Fruit fly (Drosophila melanogaster) whole organism, embryonic: ENCODE data around the gene Ugt37C2.

Experiments used
- Blimp-1 ChIP-seq: fragments of 200-800 bp; sonication (Bioruptor generic); optimal IDR thresholded peaks from 3 replicates; lab custom pipeline; 2018; ENCODE audit warnings: missing biosample characterization, missing genetic modification characterization, mild to moderate bottlenecking, moderate library complexity, missing genetic modification reagents
- CG10543 ChIP-seq: fragments of 200-800 bp; sonication (Bioruptor generic); optimal IDR thresholded peaks from 3 replicates; lab custom pipeline; 2017; ENCODE audit warnings: missing biosample characterization, mild to moderate bottlenecking, missing genetic modification characterization, moderate library complexity
- CG11398 ChIP-seq: fragments of 200-800 bp; sonication (Bioruptor generic); optimal IDR thresholded peaks from 2 replicates; lab custom pipeline; 2016; ENCODE audit warnings: missing biosample characterization, missing genetic modification characterization
- CG11560 ChIP-seq: fragments of 200-800 bp; sonication (Bioruptor generic); IDR thresholded peaks from 3 replicates; pipeline ENCODE4 v1.3.6; 2022; ENCODE audit warnings: missing biosample characterization, missing genetic modification characterization
- CG12769 ChIP-seq: fragments of 200-800 bp; sonication (Bioruptor generic); optimal IDR thresholded peaks from 2 replicates; lab custom pipeline; 2019; ENCODE audit warnings: missing biosample characterization, mild to moderate bottlenecking, missing genetic modification characterization, moderate library complexity
- CG13287 ChIP-seq: fragments of 200-800 bp; sonication (Bioruptor generic); IDR thresholded peaks from 2 replicates; pipeline ENCODE4 v1.3.6; 2022; ENCODE audit warnings: missing biosample characterization, missing genetic modification characterization; ENCODE audit not compliant: partially characterized antibody
- CG1603 ChIP-seq: fragments of 200-800 bp; sonication (Bioruptor generic); optimal IDR thresholded peaks from 2 replicates; lab custom pipeline; 2019; ENCODE audit warnings: missing biosample characterization, mild to moderate bottlenecking, missing genetic modification characterization, moderate library complexity
- CG17361 ChIP-seq: fragments of 200-800 bp; sonication (Bioruptor generic); IDR thresholded peaks from 3 replicates; pipeline ENCODE4 v1.3.6; 2022; ENCODE audit warnings: missing biosample characterization, missing genetic modification characterization
- CG18764 ChIP-seq: fragments of 200-800 bp; sonication (Bioruptor generic); optimal IDR thresholded peaks from 3 replicates; lab custom pipeline; 2016; ENCODE audit warnings: missing biosample characterization, missing genetic modification characterization
- CG2199 ChIP-seq: fragments of 200-800 bp; sonication (Bioruptor generic); IDR thresholded peaks from 3 replicates; pipeline ENCODE4 v1.3.6; 2022; ENCODE audit warnings: missing biosample characterization, missing genetic modification characterization
- CG3065 ChIP-seq: fragments of 200-800 bp; sonication (Bioruptor generic); optimal IDR thresholded peaks from 2 replicates; lab custom pipeline; 2016; ENCODE audit warnings: missing biosample characterization, missing genetic modification characterization
- CG32767 ChIP-seq: fragments of 200-800 bp; sonication (Bioruptor generic); IDR thresholded peaks from 2 replicates; pipeline ENCODE4 v1.3.6; 2022; ENCODE audit warnings: missing biosample characterization, missing genetic modification characterization
- CG34224 ChIP-seq: fragments of 200-800 bp; sonication (Bioruptor generic); IDR thresholded peaks from 3 replicates; pipeline ENCODE4 v1.3.6; 2022; ENCODE audit warnings: missing biosample characterization, missing genetic modification characterization; ENCODE audit not compliant: partially characterized antibody
- CG3995 ChIP-seq: fragments of 200-800 bp; sonication (Bioruptor generic); optimal IDR thresholded peaks from 3 replicates; lab custom pipeline; 2016; ENCODE audit warnings: missing biosample characterization, missing genetic modification characterization
- Camta ChIP-seq: fragments of 200-800 bp; sonication (Bioruptor generic); optimal IDR thresholded peaks from 2 replicates; lab custom pipeline; 2016; ENCODE audit warnings: missing biosample characterization, missing genetic modification characterization
- CkIIα-i1 ChIP-seq: fragments of 200-800 bp; sonication (Bioruptor generic); IDR thresholded peaks from 2 replicates; pipeline ENCODE4 v1.3.6; 2022; ENCODE audit warnings: missing biosample characterization, missing genetic modification characterization
- Dp ChIP-seq: fragments of 200-800 bp; sonication (Bioruptor generic); optimal IDR thresholded peaks from 2 replicates; lab custom pipeline; 2018; ENCODE audit warnings: missing biosample characterization, mild to moderate bottlenecking, missing genetic modification characterization, moderate library complexity
- Drgx ChIP-seq: fragments of 200-800 bp; sonication (Bioruptor generic); IDR thresholded peaks from 2 replicates; pipeline ENCODE4 v1.3.6; 2022; ENCODE audit warnings: missing biosample characterization, missing genetic modification characterization
- Med ChIP-seq: fragments of 200-800 bp; sonication (Bioruptor generic); peaks from one replicate; lab custom pipeline; 2016; ENCODE audit warnings: missing biosample characterization, missing genetic modification characterization, mild to moderate bottlenecking, inconsistent platforms, moderate library complexity
- Mes4 ChIP-seq: fragments of 200-800 bp; sonication (Bioruptor generic); optimal IDR thresholded peaks from 2 replicates; lab custom pipeline; 2016; ENCODE audit warnings: missing biosample characterization, missing genetic modification characterization
- Myb ChIP-seq: fragments of 200-800 bp; sonication (Bioruptor generic); optimal IDR thresholded peaks from 2 replicates; lab custom pipeline; 2016; ENCODE audit warnings: missing biosample characterization, missing genetic modification characterization
- Pdp1 ChIP-seq, 2 experiments: fragments of 200-800 bp; sonication (Bioruptor generic); optimal IDR thresholded peaks; 3 replicates each; lab custom pipeline; 2016; ENCODE audit warnings: missing biosample characterization in 2 of 2, missing genetic modification characterization in 2 of 2, mild to moderate bottlenecking in 1 of 2, moderate library complexity in 1 of 2
- Poxn ChIP-seq: fragments of 200-800 bp; sonication (Bioruptor generic); IDR thresholded peaks from 2 replicates; pipeline ENCODE4 v1.3.6; 2022; ENCODE audit warnings: missing biosample characterization, missing genetic modification characterization
- Ravus ChIP-seq: fragments of 200-800 bp; sonication (Bioruptor generic); IDR thresholded peaks from 2 replicates; pipeline ENCODE4 v1.3.6; 2022; ENCODE audit warnings: missing biosample characterization, missing genetic modification characterization
- Trl ChIP-seq, 3 experiments: fragments of >200 bp in 2 of 3; fragments of 200-800 bp in 1 of 3; sonication (Bioruptor generic) in 1 of 3; optimal IDR thresholded peaks; 2 replicates in 1 of 3; 3 replicates in 2 of 3; lab custom pipeline; 2016 to 2017; ENCODE audit warnings: missing biosample characterization in 1 of 3, missing genetic modification characterization in 1 of 3
- amos ChIP-seq: fragments of 200-800 bp; sonication (Bioruptor generic); IDR thresholded peaks from 2 replicates; pipeline ENCODE4 v1.3.6; 2022; ENCODE audit warnings: missing biosample characterization, missing genetic modification characterization; ENCODE audit not compliant: partially characterized antibody
- ase ChIP-seq: fragments of 200-800 bp; sonication (Bioruptor generic); IDR thresholded peaks from 3 replicates; pipeline ENCODE4 v1.3.6; 2022; ENCODE audit warnings: missing biosample characterization, missing genetic modification characterization
- cg ChIP-seq: fragments of 200-800 bp; sonication (Bioruptor generic); optimal IDR thresholded peaks from 3 replicates; lab custom pipeline; 2019; ENCODE audit warnings: missing biosample characterization, mild to moderate bottlenecking, missing genetic modification characterization, moderate library complexity
- chinmo ChIP-seq: fragments of 200-800 bp; sonication (Bioruptor generic); IDR thresholded peaks from 4 replicates; pipeline ENCODE4 v1.3.6; 2022; ENCODE audit warnings: missing biosample characterization, missing genetic modification characterization; ENCODE audit not compliant: partially characterized antibody
- dpn ChIP-seq, 2 experiments: fragments of 200-800 bp; sonication (Bioruptor generic); optimal IDR thresholded peaks; 3 replicates each; lab custom pipeline; 2016; ENCODE audit warnings: missing biosample characterization in 2 of 2, missing genetic modification characterization in 2 of 2
- ftz-f1 ChIP-seq: fragments of 200-800 bp; sonication (Bioruptor generic); optimal IDR thresholded peaks from 2 replicates; lab custom pipeline; 2016; ENCODE audit warnings: missing biosample characterization, missing genetic modification characterization
- gem ChIP-seq: fragments of 200-800 bp; sonication (Bioruptor generic); optimal IDR thresholded peaks from 2 replicates; lab custom pipeline; 2019; ENCODE audit warnings: missing biosample characterization, mild to moderate bottlenecking, missing genetic modification characterization, moderate library complexity
- grau ChIP-seq: fragments of 200-800 bp; optimal IDR thresholded peaks from 3 replicates; lab custom pipeline; 2019; ENCODE audit warnings: missing biosample characterization, mild to moderate bottlenecking, missing genetic modification characterization, moderate library complexity
- ham ChIP-seq: fragments of 200-800 bp; sonication (Bioruptor generic); IDR thresholded peaks from 2 replicates; pipeline ENCODE4 v1.3.6; 2022; ENCODE audit warnings: missing biosample characterization, missing genetic modification characterization
- lola ChIP-seq, 3 experiments: fragments of >200 bp in 2 of 3; fragments of 200-800 bp in 1 of 3; sonication (Bioruptor generic) in 1 of 3; optimal IDR thresholded peaks; 2 replicates each; lab custom pipeline; 2017 to 2019; ENCODE audit warnings: missing biosample characterization in 3 of 3, missing genetic modification characterization in 3 of 3, mild to moderate bottlenecking in 1 of 3, moderate library complexity in 1 of 3
- nmo ChIP-seq: fragments of 200-800 bp; sonication (Bioruptor generic); optimal IDR thresholded peaks from 2 replicates; lab custom pipeline; 2018; ENCODE audit warnings: missing biosample characterization, mild to moderate bottlenecking, missing genetic modification characterization, moderate library complexity
- onecut ChIP-seq: fragments of 200-800 bp; sonication (Bioruptor generic); IDR thresholded peaks from 2 replicates; pipeline ENCODE4 v1.3.6; 2022; ENCODE audit warnings: missing biosample characterization, missing genetic modification characterization
- psq ChIP-seq: fragments of 200-800 bp; sonication (Bioruptor generic); optimal IDR thresholded peaks from 2 replicates; lab custom pipeline; 2017; ENCODE audit warnings: missing biosample characterization, missing genetic modification characterization
- sd ChIP-seq: fragments of 200-800 bp; sonication (Bioruptor generic); optimal IDR thresholded peaks from 3 replicates; lab custom pipeline; 2018; ENCODE audit warnings: missing biosample characterization, mild to moderate bottlenecking, missing genetic modification characterization, moderate library complexity
- sens ChIP-seq: fragments of 200-800 bp; sonication (Bioruptor generic); peaks from one replicate; lab custom pipeline; 2016; ENCODE audit warnings: missing biosample characterization, missing genetic modification characterization
- sna ChIP-seq: fragments of 200-800 bp; sonication (Bioruptor generic); IDR thresholded peaks from 2 replicates; pipeline ENCODE4 v1.3.6; 2022; ENCODE audit warnings: missing biosample characterization, missing genetic modification characterization; ENCODE audit not compliant: partially characterized antibody
- sob ChIP-seq: fragments of 200-800 bp; sonication (Bioruptor generic); IDR thresholded peaks from 2 replicates; pipeline ENCODE4 v1.3.6; 2022; ENCODE audit warnings: missing biosample characterization, missing genetic modification characterization
- sr ChIP-seq: fragments of 200-800 bp; sonication (Bioruptor generic); IDR thresholded peaks from 3 replicates; pipeline ENCODE4 v1.3.6; 2022; ENCODE audit warnings: missing biosample characterization, missing genetic modification characterization
- stwl ChIP-seq: fragments of 200-800 bp; sonication (Bioruptor generic); optimal IDR thresholded peaks from 3 replicates; lab custom pipeline; 2018; ENCODE audit warnings: missing biosample characterization, mild to moderate bottlenecking, missing genetic modification characterization, moderate library complexity
- vvl ChIP-seq: fragments of 200-800 bp; sonication (Bioruptor generic); IDR thresholded peaks from 2 replicates; pipeline ENCODE4 v1.3.6; 2022; ENCODE audit warnings: missing biosample characterization, missing genetic modification characterization

Ugt37C2 gene

dm6 chr2L:16752340-16752739 lies 41.7 kb upstream of the Ugt37C2 start:
- TF ChIP-seq CG11560 (no peak), sens (peak; percentile 61), CkIIα-i1 (GFP tag; lab: Robert Waterston, UW) (no peak), CG11398 (GFP tag; lab: Kevin White, UChicago) (no peak), onecut (no peak), CG2199 (GFP tag; lab: Robert Waterston, UW) (0 out of 3 replicates have a peak, but pooled peaks have one; percentile 58)
- TF ChIP-seq, all 482 proteins: peak for 2

- TF ChIP-seq sob (GFP tag; lab: Robert Waterston, UW) (peak; percentile 31; the same call in 1 of the 2 replicates), CG3065 (GFP tag; lab: Kevin White, UChicago) (no peak), sr (GFP tag; lab: Robert Waterston, UW) (no peak), ase (GFP tag; lab: Robert Waterston, UW) (no peak), ham (GFP tag; lab: Robert Waterston, UW) (no peak), amos (GFP tag; lab: Robert Waterston, UW) (0 out of 2 replicates have a peak, but pooled peaks have one; percentile 9), Mes4 (GFP tag; lab: Kevin White, UChicago) (no peak), Myb (GFP tag; lab: Kevin White, UChicago) (no peak), CG18764 (no peak), CG12769 (peak; percentile 72), CG1603 (no peak), CG13287 (peak; percentile 29; the same call in 1 of the 2 replicates), Med (GFP tag; lab: Kevin White, UChicago) (peak; percentile 76), sd (tag; lab: Kevin White, UChicago) (peak; percentile 98), CG3995 (no peak), ftz-f1 (GFP tag; lab: Kevin White, UChicago) (no peak), Camta (GFP tag; lab: Kevin White, UChicago) (no peak), Dp (GFP tag; lab: Kevin White, UChicago) (no peak), vvl (GFP tag; lab: Robert Waterston, UW) (peak; percentile 53), chinmo (GFP tag; lab: Robert Waterston, UW) (peak; percentile 69; the same call in 1 of the 4 replicates), Trl (optimal IDR thresholded peaks at IDR 0.05; lab: Kevin White, UChicago) (peak; percentile 14 to 21), Trl (GFP tag; optimal IDR thresholded peaks at IDR 0.05; lab: Kevin White, UChicago) (no peak), lola (GFP tag; optimal IDR thresholded peaks at IDR 0.05; lab: Kevin White, UChicago) (no peak), sna (GFP tag; lab: Robert Waterston, UW) (no peak), Poxn (no peak), Blimp-1 (peak; percentile 93), stwl (tag; lab: Kevin White, UChicago) (no peak), CG34224 (0 out of 3 replicates have a peak, but pooled peaks have one; percentile 20)
Observed at dm6 chr2L:16754074-16754473, 39.9 kb upstream of the Ugt37C2 start, which contains the start of gene yellow-b. Gene yellow-b, plus strand, starts transcription at chr2L:16754336.

- TF ChIP-seq dpn (GFP tag; optimal IDR thresholded peaks at IDR 0.05; lab: Kevin White, UChicago) (no peak), Pdp1 (GFP tag; optimal IDR thresholded peaks at IDR 0.05; lab: Kevin White, UChicago) (peak in 1 of 2 experiments; percentile 6), psq (GFP tag; lab: Kevin White, UChicago) (no peak), nmo (no peak), sd (tag; lab: Kevin White, UChicago) (peak; percentile 85), grau (tag; lab: Kevin White, UChicago) (peak; percentile 4), Ravus (GFP tag; lab: Robert Waterston, UW) (no peak), Med (GFP tag; lab: Kevin White, UChicago) (peak; percentile 25), cg (GFP tag; lab: Kevin White, UChicago) (peak; percentile 45), Drgx (GFP tag; lab: Robert Waterston, UW) (peak; percentile 35; the same call in 1 of the 2 replicates), CG32767 (GFP tag; lab: Robert Waterston, UW) (0 out of 2 replicates have a peak, but pooled peaks have one; percentile 17), CG2199 (GFP tag; lab: Robert Waterston, UW) (no peak), CG10543 (peak; percentile 59), CG17361 (GFP tag; lab: Robert Waterston, UW) (0 out of 3 replicates have a peak, but pooled peaks have one; percentile 14), gem (tag; lab: Kevin White, UChicago) (peak; percentile 22), CG12769 (peak; percentile 68), sens (peak; percentile 15)
Observed at dm6 chr2L:16760504-16761417, 33.2 kb upstream of the Ugt37C2 start, which contains the start of gene ppk17. Gene ppk17, minus strand, starts transcription at chr2L:16760554.
